Worm (Caenorhabditis elegans): ENCODE data around the gene C08F8.3.

C08F8.3 gene

DNA sequence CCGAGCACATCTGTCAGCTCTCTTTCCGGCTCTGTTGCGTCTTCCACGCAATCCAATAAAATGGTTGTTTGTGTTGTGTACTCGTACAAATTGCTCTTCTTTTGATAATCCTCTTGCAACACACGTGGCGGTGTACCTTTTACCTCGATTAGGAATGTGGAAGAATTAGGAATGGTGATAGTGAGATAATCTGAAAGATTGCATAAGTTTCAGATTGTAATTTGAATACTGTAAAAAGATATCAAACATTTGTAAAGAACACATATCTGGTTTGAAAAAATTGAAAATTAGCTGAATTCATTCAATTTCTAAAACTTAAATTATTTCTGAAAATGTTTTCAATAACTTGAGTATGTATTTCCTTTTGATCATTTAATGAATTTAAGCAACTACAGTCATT is 10.0 kb downstream of the C08F8.3 start, which contains the start of gene C08F8.6 (continued):
- TF ChIP-seq fos-1 (tag; optimal IDR thresholded peaks at IDR 0.05): no peak

DNA sequence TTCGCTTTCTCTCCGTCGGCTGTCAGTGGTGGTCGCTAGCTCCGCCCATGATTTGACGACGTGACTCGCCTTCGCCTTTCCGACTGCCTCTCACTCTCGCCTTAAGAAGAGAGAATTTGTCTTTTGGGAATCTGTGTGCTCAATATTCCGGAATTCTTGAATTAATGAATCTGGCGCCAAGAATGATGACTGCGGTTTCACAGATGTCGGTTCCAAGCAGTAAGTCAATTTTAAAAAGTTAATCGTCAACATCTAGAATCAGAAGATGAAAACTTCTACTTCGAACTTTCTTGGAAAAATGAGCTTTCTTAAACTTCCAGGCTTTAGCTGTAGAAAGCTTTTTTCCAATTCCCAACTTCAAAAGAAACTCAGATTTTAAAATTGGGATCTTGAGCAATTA is 14.8 kb downstream of the C08F8.3 start, which contains the start of gene nhr-67:
Gene nhr-67 (plus strand): TSS at position 97 of the 400 bp plus-strand sequence.
- TF ChIP-seq hlh-17 (GFP tag; optimal IDR thresholded peaks at IDR 0.05; ENCODE audit: borderline replicate concordance) (no peak), pag-3 (tag; optimal IDR thresholded peaks at IDR 0.05; ENCODE audit: borderline replicate concordance, insufficient read depth) (no peak), snpc-4 (tag; optimal IDR thresholded peaks at IDR 0.05) (no peak), hlh-4 (tag; optimal IDR thresholded peaks at IDR 0.05) (no peak)

DNA sequence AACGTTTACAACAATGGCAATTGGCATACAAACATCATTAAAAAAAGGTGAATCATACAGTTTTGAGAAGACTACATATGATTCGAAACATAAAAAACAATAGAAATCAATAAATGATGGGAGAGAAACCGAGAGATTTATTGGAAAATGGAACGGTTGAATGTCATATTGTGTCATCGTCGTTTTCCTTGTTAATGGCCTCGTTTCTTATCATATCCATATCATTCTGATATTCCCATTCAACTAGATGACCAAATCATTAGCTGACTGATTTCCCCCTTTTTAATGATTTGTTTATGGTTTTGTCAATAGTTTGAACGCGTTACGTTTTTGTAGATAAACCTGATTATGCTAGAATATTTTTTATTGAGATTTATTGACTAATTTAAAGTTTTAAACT is 19.9 kb downstream of the C08F8.3 start:
- no peak for TF ChIP-seq nhr-12 (tag; optimal IDR thresholded peaks at IDR 0.05)
- TF ChIP-seq blmp-1 (tag; optimal IDR thresholded peaks at IDR 0.05): peak; percentile 24

DNA sequence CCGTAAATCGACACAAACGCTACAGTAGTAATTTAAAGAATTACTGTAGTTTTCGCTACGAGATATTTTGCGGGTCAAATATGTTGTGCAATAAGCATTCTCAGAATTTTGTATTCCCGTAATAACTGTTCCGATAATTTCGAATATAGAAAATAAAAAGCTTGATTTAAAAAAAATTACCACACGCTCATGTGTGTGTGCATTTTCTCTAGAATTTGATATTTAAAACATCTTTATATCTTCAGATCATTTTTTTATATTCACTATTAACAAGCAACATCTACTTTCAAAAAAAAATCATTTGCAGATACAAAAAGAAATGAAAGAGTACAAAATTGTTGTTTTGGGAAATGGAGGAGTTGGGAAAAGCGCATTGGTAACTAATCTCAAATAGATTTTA is 22.1 kb downstream of the C08F8.3 start, which contains the start of gene rap-3:
Gene rap-3 (plus strand): TSS at position 301 of the 400 bp plus-strand sequence.
- TF ChIP-seq zip-4 (GFP tag; optimal IDR thresholded peaks at IDR 0.05) (no peak), ceh-8 (GFP tag; optimal IDR thresholded peaks at IDR 0.05) (no peak), ceh-63 (GFP tag; optimal IDR thresholded peaks at IDR 0.05) (no peak), lsy-2 (tag; optimal IDR thresholded peaks at IDR 0.05) (no peak), hpl-2 (GFP tag; optimal IDR thresholded peaks at IDR 0.05) (no peak), snu-23 (GFP tag; optimal IDR thresholded peaks at IDR 0.05) (no peak), blmp-1 (tag; optimal IDR thresholded peaks at IDR 0.05) (no peak), unc-130 (tag; optimal IDR thresholded peaks at IDR 0.05) (no peak), irx-1 (tag; optimal IDR thresholded peaks at IDR 0.05) (no peak), unc-62 (GFP tag; optimal IDR thresholded peaks at IDR 0.05) (no peak), pqm-1 (tag; optimal IDR thresholded peaks at IDR 0.05) (no peak), nhr-20 (tag; optimal IDR thresholded peaks at IDR 0.05) (no peak), grh-1 (GFP tag; IDR thresholded peaks at IDR 0.05) (no peak), efl-1 (optimal IDR thresholded peaks at IDR 0.05) (no peak), efl-1 (GFP tag; optimal IDR thresholded peaks at IDR 0.05 in 1 of 2) (no peak), nhr-11 (tag; optimal IDR thresholded peaks at IDR 0.05) (no peak), ztf-4 (tag; optimal IDR thresholded peaks at IDR 0.05) (no peak)

DNA sequence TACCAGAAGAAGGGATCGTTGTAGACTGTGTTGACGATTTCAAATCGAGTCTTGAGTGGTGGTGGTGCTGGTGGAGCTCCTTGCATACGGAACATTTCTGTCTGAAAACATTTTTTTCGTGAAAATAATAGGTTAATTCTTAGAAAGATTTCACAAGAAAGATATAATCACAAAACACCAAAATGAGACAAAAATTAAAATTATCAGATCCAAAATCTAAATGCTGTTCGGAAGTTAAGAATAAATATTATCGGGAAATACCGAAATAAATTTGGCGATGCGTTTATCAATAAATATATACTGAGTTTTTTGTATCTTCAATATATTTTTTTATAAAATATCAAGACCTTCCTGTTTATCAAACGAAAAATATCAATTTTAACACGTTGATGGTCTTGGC is 23.7 kb downstream of the C08F8.3 start, which contains the start of gene C08F8.9:
Gene C08F8.9 (minus strand): TSS at position 101 of the 400 bp plus-strand sequence.
- TF ChIP-seq lin-35 (GFP tag; optimal IDR thresholded peaks at IDR 0.05): no peak
- TF ChIP-seq nhr-237 (tag; optimal IDR thresholded peaks at IDR 0.05): no peak
- no peak for TF ChIP-seq sptf-1 (tag; optimal IDR thresholded peaks at IDR 0.05)
- no peak for TF ChIP-seq tlp-1 (tag; optimal IDR thresholded peaks at IDR 0.05)

DNA sequence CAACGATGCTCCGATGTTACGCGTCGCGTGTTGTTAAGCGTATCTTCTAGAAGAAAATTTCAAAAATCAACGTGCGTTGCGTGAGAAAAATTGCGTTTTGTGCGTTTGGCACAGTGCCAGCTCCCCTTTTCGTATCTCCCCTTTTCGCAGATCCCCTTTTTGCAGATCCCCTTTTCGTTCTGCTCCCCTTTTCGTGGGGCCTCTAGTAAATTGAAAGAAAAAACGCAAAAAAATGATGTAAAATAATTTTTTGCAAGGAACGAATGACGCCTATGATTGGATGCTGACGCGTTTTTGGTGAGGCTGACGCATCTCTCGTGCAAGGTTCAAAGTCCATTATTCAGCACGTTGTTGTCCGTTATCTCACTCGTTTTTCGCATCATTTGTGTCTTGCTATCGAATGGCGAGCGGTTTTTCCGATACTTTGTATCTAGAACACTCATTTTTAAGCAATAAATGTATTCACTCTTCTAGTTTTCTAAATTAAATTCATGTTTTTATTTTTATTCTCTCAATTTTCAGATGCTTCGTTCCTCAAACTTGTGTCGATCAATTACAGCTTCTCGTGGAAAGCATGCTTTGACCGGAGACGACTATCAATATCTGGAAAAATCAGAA is 24.4 kb downstream of the C08F8.3 start, which contains the start of gene cpt-2:
Gene cpt-2 (plus strand): TSS at position 523 of the 618 bp plus-strand sequence.
- TF ChIP-seq pax-3 (tag; optimal IDR thresholded peaks at IDR 0.05) (peak; percentile 72), ceh-8 (GFP tag; optimal IDR thresholded peaks at IDR 0.05) (peak; percentile 91), blmp-1 (tag; optimal IDR thresholded peaks at IDR 0.05) (peak; percentile 56), dsc-1 (tag; optimal IDR thresholded peaks at IDR 0.05) (peak; percentile 91), nhr-20 (tag; optimal IDR thresholded peaks at IDR 0.05) (peak; percentile 92), sox-4 (tag; optimal IDR thresholded peaks at IDR 0.05) (peak; percentile 75), nhr-90 (tag; optimal IDR thresholded peaks at IDR 0.05; ENCODE audit: poor library complexity) (peak; percentile 93), aha-1 (tag; optimal IDR thresholded peaks at IDR 0.05) (peak; percentile 16), elt-3 (tag; optimal IDR thresholded peaks at IDR 0.05) (peak in 3 of 6 experiments; percentile 7 to 82 (median 79)), mep-1 (tag; optimal IDR thresholded peaks at IDR 0.05) (peak; percentile 91), lin-39 (tag; optimal IDR thresholded peaks at IDR 0.05) (peak; percentile 86), nhr-71 (tag; optimal IDR thresholded peaks at IDR 0.05) (peak; percentile 94), unc-130 (tag; optimal IDR thresholded peaks at IDR 0.05) (peak; percentile 94), tbx-2 (tag; optimal IDR thresholded peaks at IDR 0.05) (peak; percentile 91), elt-2 (tag; optimal IDR thresholded peaks at IDR 0.05) (peak; percentile 88), jun-1 (tag; optimal IDR thresholded peaks at IDR 0.05) (peak; percentile 85), zag-1 (tag; optimal IDR thresholded peaks at IDR 0.05) (peak; percentile 80), fkh-8 (tag; optimal IDR thresholded peaks at IDR 0.05) (peak; percentile 79), grh-1 (GFP tag; IDR thresholded peaks at IDR 0.05) (peak; percentile 89), unc-86 (tag; optimal IDR thresholded peaks at IDR 0.05) (peak; percentile 85), ceh-82 (tag; optimal IDR thresholded peaks at IDR 0.05) (peak; percentile 77 to 93 (median 89))

All from whole organism, L1 larva.